Fruit fly (Drosophila melanogaster): ENCODE measurements around the gene Snap24.

Snap24 gene

DNA sequence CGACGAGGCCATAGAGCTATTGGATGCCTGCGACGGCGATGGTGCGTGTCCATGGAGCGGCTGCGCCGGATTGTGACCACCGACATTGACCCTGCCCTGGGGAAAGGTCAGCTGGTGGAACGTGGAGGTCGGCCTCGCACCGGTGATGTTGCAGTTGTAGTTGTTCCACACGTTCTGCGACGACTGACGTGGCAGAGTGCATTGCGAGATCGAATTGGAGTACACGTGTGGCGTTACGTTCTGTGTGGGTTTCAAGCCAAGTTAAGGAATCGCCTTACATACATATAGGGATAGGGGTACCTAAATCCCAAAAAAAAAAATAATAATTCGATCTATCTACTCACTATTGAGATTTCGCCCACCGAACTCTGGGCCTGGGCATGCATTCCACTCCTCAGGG lies 27.8 kb downstream of the Snap24 start:
- no peak for TF ChIP-seq noc (tag; optimal IDR thresholded peaks at IDR 0.05)

DNA sequence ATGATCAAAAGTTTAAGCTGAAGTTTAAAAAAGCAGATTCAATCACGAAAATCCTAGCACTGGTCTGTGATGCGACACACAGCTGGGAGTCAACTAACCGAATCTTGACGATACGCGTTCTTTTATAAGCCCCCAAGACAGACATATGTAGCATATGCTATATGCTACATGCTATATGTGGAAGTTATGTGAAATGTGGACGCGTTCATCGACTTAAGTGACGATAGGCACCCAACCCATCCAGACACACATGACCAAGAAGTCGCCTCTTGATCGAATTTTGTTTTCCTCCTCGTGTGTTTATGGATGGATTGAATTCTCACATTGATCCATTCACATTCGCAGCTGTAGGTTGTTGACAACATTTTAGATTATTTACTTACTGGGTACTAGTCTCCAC lies 29.8 kb downstream of the Snap24 start, which contains the start of gene alphaTub85E:
TSS of gene alphaTub85E (minus strand) at position 101 of the 400 bp plus-strand sequence.
- TF ChIP-seq noc (tag; optimal IDR thresholded peaks at IDR 0.05) = no peak

DNA sequence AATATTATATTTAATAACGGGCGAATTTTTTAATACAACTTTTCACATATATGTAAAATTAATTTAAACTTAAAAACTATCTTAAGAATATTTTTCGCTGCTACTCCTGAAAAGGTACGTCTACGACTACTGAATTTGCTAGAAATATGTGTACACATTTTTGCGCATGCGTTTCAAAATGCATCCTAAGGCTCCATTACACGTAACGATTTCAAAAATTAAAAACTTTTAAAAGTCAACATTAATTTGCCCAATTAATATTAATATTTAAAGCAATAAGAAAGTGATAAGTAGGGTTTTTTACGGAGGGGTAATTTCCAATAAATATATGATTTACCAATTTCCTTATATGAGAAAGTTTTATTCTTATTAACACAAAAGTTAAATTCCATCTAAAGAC lies 32.2 kb downstream of the Snap24 start, which contains the start of gene FoxP:
TSS of gene FoxP (minus strand) at position 89 of the 400 bp plus-strand sequence.
- TF ChIP-seq noc (tag; optimal IDR thresholded peaks at IDR 0.05) = no peak

DNA sequence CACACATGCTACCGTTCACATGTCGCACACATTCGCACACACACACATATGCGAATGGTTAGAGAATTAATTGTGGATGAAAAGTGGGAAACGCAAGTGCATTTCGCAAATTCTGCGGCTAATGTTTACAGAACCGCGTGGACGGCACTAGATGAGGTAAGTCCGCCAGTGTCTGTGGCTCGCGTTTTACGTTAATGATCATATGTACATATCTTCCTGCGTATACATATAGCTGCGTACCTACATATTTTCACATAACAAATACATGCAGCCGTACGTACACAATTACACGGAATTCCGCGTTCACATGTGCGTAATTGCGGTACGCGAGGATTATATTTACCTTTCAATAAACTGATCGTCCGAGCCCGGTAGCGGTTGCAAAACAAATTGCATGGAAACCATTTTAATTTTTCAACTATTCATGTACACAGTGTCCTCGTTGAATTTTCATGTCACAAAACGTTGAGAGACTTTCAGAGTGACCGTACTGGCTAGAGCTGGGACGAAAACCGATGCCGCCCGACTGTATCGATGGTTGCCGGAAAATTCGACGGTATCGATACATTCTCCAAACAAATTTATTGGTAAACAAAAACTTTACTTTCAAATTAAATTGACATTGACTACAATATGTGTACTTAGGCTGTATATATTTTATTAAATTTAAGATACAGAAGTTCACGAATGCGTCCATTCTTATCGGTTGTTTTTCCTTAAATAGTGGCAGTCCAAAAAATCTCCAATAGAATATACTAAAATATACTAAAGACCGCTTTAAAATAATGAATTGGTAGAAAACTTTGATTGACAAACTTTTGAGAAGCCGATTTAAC lies 37.6 kb downstream of the Snap24 start, which contains the start of gene hyd:
TSS of gene hyd (minus strand) at position 495 of the 836 bp plus-strand sequence.
- TF ChIP-seq noc (tag; optimal IDR thresholded peaks at IDR 0.05) = no peak
